Fruit fly (Drosophila melanogaster) whole organism, embryonic: ENCODE measurements around the gene CG4653.

Experiments
- CG10147 ChIP-seq: fragments of 200-800 bp; sonication (Bioruptor generic); optimal IDR thresholded peaks from 2 replicates; lab custom pipeline; 2019; ENCODE audit warnings: missing biosample characterization, mild to moderate bottlenecking, missing genetic modification characterization, moderate library complexity
- CG10267 ChIP-seq: fragments of 200-800 bp; sonication (Bioruptor generic); optimal IDR thresholded peaks from 2 replicates; lab custom pipeline; 2018; ENCODE audit warnings: missing biosample characterization, mild to moderate bottlenecking, missing genetic modification characterization, moderate library complexity
- CG10274 ChIP-seq: fragments of 200-800 bp; sonication (Bioruptor generic); optimal IDR thresholded peaks from 3 replicates; lab custom pipeline; 2017; ENCODE audit warnings: missing biosample characterization, mild to moderate bottlenecking, missing genetic modification characterization
- CG10959 ChIP-seq: fragments of 200-800 bp; sonication (Bioruptor generic); IDR thresholded peaks from 2 replicates; pipeline ENCODE4 v1.3.6; 2022; ENCODE audit warnings: missing biosample characterization, missing genetic modification characterization
- CG10979 ChIP-seq: fragments of 200-800 bp; sonication (Bioruptor generic); optimal IDR thresholded peaks from 2 replicates; lab custom pipeline; 2018; ENCODE audit warnings: missing biosample characterization, mild to moderate bottlenecking, missing genetic modification characterization, moderate library complexity
- CG16813 ChIP-seq: fragments of 200-800 bp; sonication (Bioruptor generic); IDR thresholded peaks from 3 replicates; pipeline ENCODE4 v1.3.6; 2022; ENCODE audit warnings: missing biosample characterization, missing genetic modification characterization; ENCODE audit not compliant: partially characterized antibody
- CG16815 ChIP-seq: fragments of 200-800 bp; sonication (Bioruptor generic); optimal IDR thresholded peaks from 3 replicates; lab custom pipeline; 2017; ENCODE audit warnings: missing biosample characterization, mild to moderate bottlenecking, missing genetic modification characterization
- CG17361 ChIP-seq: fragments of 200-800 bp; sonication (Bioruptor generic); IDR thresholded peaks from 3 replicates; pipeline ENCODE4 v1.3.6; 2022; ENCODE audit warnings: missing biosample characterization, missing genetic modification characterization
- CG18011 ChIP-seq: fragments of 200-800 bp; sonication (Bioruptor generic); optimal IDR thresholded peaks from 2 replicates; lab custom pipeline; 2017; ENCODE audit warnings: missing biosample characterization, missing genetic modification characterization, mild to moderate bottlenecking, moderate library complexity, missing genotype
- CG18476 ChIP-seq: fragments of 200-800 bp; sonication (Bioruptor generic); optimal IDR thresholded peaks from 2 replicates; lab custom pipeline; 2016; ENCODE audit warnings: missing biosample characterization, mild to moderate bottlenecking, missing genetic modification characterization
- CG2199 ChIP-seq: fragments of 200-800 bp; sonication (Bioruptor generic); IDR thresholded peaks from 3 replicates; pipeline ENCODE4 v1.3.6; 2022; ENCODE audit warnings: missing biosample characterization, missing genetic modification characterization
- CG2202 ChIP-seq: fragments of 200-800 bp; sonication (Bioruptor generic); optimal IDR thresholded peaks from 2 replicates; lab custom pipeline; 2018; ENCODE audit warnings: missing biosample characterization, mild to moderate bottlenecking, missing genetic modification characterization
- CG2875 ChIP-seq: fragments of 200-800 bp; sonication (Bioruptor generic); optimal IDR thresholded peaks from 2 replicates; lab custom pipeline; 2017; ENCODE audit warnings: missing biosample characterization, mild to moderate bottlenecking, missing genetic modification characterization, missing genetic modification reagents
- CG30403 ChIP-seq: fragments of 200-800 bp; sonication (Bioruptor generic); optimal IDR thresholded peaks from 3 replicates; lab custom pipeline; 2016; ENCODE audit warnings: missing biosample characterization, missing genetic modification characterization
- CG3065 ChIP-seq: fragments of 200-800 bp; sonication (Bioruptor generic); optimal IDR thresholded peaks from 2 replicates; lab custom pipeline; 2016; ENCODE audit warnings: missing biosample characterization, missing genetic modification characterization
- CG32772 ChIP-seq: fragments of 200-800 bp; sonication (Bioruptor generic); IDR thresholded peaks from 2 replicates; pipeline ENCODE4 v1.3.6; 2022; ENCODE audit warnings: missing biosample characterization, missing genetic modification characterization
- CG33213 ChIP-seq: fragments of 200-800 bp; sonication (Bioruptor generic); optimal IDR thresholded peaks from 3 replicates; lab custom pipeline; 2016; ENCODE audit warnings: missing biosample characterization, missing genetic modification characterization
- CG34224 ChIP-seq: fragments of 200-800 bp; sonication (Bioruptor generic); IDR thresholded peaks from 3 replicates; pipeline ENCODE4 v1.3.6; 2022; ENCODE audit warnings: missing biosample characterization, missing genetic modification characterization; ENCODE audit not compliant: partially characterized antibody
- CG6689 ChIP-seq: fragments of 200-800 bp; sonication (Bioruptor generic); IDR thresholded peaks from 2 replicates; pipeline ENCODE4 v1.3.6; 2022; ENCODE audit warnings: missing biosample characterization, missing genetic modification characterization
- CG7786 ChIP-seq: fragments of 200-800 bp; sonication (Bioruptor generic); optimal IDR thresholded peaks from 2 replicates; lab custom pipeline; 2016; ENCODE audit warnings: missing biosample characterization, missing genetic modification characterization
- CG8765 ChIP-seq: fragments of 200-800 bp; sonication (Bioruptor generic); IDR thresholded peaks from 2 replicates; pipeline ENCODE4 v1.3.6; 2022; ENCODE audit warnings: missing biosample characterization, missing genetic modification characterization
- Dad ChIP-seq: fragments of 200-800 bp; sonication (Bioruptor generic); optimal IDR thresholded peaks from 3 replicates; lab custom pipeline; 2016; ENCODE audit warnings: missing biosample characterization, missing genetic modification characterization
- Dp ChIP-seq: fragments of 200-800 bp; sonication (Bioruptor generic); optimal IDR thresholded peaks from 2 replicates; lab custom pipeline; 2018; ENCODE audit warnings: missing biosample characterization, mild to moderate bottlenecking, missing genetic modification characterization, moderate library complexity
- Dref ChIP-seq: fragments of 200-800 bp; sonication (Bioruptor generic); IDR thresholded peaks from 2 replicates; pipeline ENCODE4 v1.3.6; 2022; ENCODE audit warnings: missing biosample characterization, missing genetic modification characterization
- Elba2 ChIP-seq: fragments of 200-800 bp; sonication (Bioruptor generic); optimal IDR thresholded peaks from 3 replicates; lab custom pipeline; 2016; ENCODE audit warnings: missing biosample characterization, missing genetic modification characterization
- Ets97D ChIP-seq: fragments of 200-800 bp; sonication (Bioruptor generic); optimal IDR thresholded peaks from 3 replicates; lab custom pipeline; 2016; ENCODE audit warnings: missing biosample characterization, missing genetic modification characterization
- HmgZ ChIP-seq: fragments of 200-800 bp; sonication (Bioruptor generic); optimal IDR thresholded peaks from 2 replicates; lab custom pipeline; 2018; ENCODE audit warnings: missing biosample characterization, mild to moderate bottlenecking, missing genetic modification characterization
- Hmr ChIP-seq: fragments of 200-800 bp; sonication (Bioruptor generic); optimal IDR thresholded peaks from 3 replicates; lab custom pipeline; 2017; ENCODE audit warnings: mild to moderate bottlenecking, missing biosample characterization, missing genetic modification reagents, missing genetic modification characterization
- Jarid2 ChIP-seq: fragments of 200-800 bp; sonication (Bioruptor generic); optimal IDR thresholded peaks from 3 replicates; lab custom pipeline; 2017; ENCODE audit warnings: mild to moderate bottlenecking, missing biosample characterization, missing genetic modification reagents, missing genetic modification characterization
- Kr ChIP-seq: fragments of 200-800 bp; sonication (Bioruptor generic); optimal IDR thresholded peaks from 2 replicates; lab custom pipeline; 2017; ENCODE audit warnings: missing biosample characterization, mild to moderate bottlenecking, missing genetic modification characterization
- Sry-δ ChIP-seq: fragments of 200-800 bp; sonication (Bioruptor generic); optimal IDR thresholded peaks from 2 replicates; lab custom pipeline; 2016; ENCODE audit warnings: missing biosample characterization, missing genetic modification characterization
- Taf1 ChIP-seq: fragments of 200-800 bp; sonication (Bioruptor generic); IDR thresholded peaks from 2 replicates; pipeline ENCODE4 v1.3.6; 2022; ENCODE audit warnings: missing biosample characterization, missing genetic modification characterization
- Trl ChIP-seq, 3 experiments: fragments of >200 bp in 2 of 3; fragments of 200-800 bp in 1 of 3; sonication (Bioruptor generic) in 1 of 3; optimal IDR thresholded peaks; 2 replicates in 1 of 3; 3 replicates in 2 of 3; lab custom pipeline; 2016 to 2017; ENCODE audit warnings: missing biosample characterization in 1 of 3, missing genetic modification characterization in 1 of 3
- amos ChIP-seq: fragments of 200-800 bp; sonication (Bioruptor generic); IDR thresholded peaks from 2 replicates; pipeline ENCODE4 v1.3.6; 2022; ENCODE audit warnings: missing biosample characterization, missing genetic modification characterization; ENCODE audit not compliant: partially characterized antibody
- ash1 ChIP-seq: fragments of 200-800 bp; sonication (Bioruptor generic); optimal IDR thresholded peaks from 2 replicates; lab custom pipeline; 2018; ENCODE audit warnings: missing biosample characterization, mild to moderate bottlenecking, missing genetic modification characterization
- crc ChIP-seq: fragments of 200-800 bp; sonication (Bioruptor generic); optimal IDR thresholded peaks from 2 replicates; lab custom pipeline; 2016; ENCODE audit warnings: missing biosample characterization, missing genetic modification characterization
- crp ChIP-seq, 2 experiments: fragments of 200-800 bp; sonication (Bioruptor generic); optimal IDR thresholded peaks; 2 replicates in 1 of 2; 3 replicates in 1 of 2; lab custom pipeline; 2017; ENCODE audit warnings: missing biosample characterization in 2 of 2, missing genetic modification characterization in 2 of 2, mild to moderate bottlenecking in 1 of 2, moderate library complexity in 1 of 2
- cwo ChIP-seq: fragments of 200-800 bp; sonication (Bioruptor generic); optimal IDR thresholded peaks from 3 replicates; lab custom pipeline; 2017; ENCODE audit warnings: missing biosample characterization, missing genetic modification characterization, mild to moderate bottlenecking, moderate library complexity, missing genetic modification reagents
- dmrt99B ChIP-seq: fragments of 200-800 bp; sonication (Bioruptor generic); optimal IDR thresholded peaks from 2 replicates; lab custom pipeline; 2018; ENCODE audit warnings: missing biosample characterization, mild to moderate bottlenecking, missing genetic modification characterization, moderate library complexity
- her ChIP-seq: fragments of 200-800 bp; sonication (Bioruptor generic); optimal IDR thresholded peaks from 2 replicates; lab custom pipeline; 2016; ENCODE audit warnings: missing biosample characterization, missing genetic modification characterization
- mld ChIP-seq: fragments of 200-800 bp; sonication (Bioruptor generic); IDR thresholded peaks from 3 replicates; pipeline ENCODE4 v1.3.6; 2022; ENCODE audit warnings: missing biosample characterization, missing genetic modification characterization; ENCODE audit not compliant: partially characterized antibody
- phol ChIP-seq: fragments of 200-800 bp; sonication (Bioruptor generic); optimal IDR thresholded peaks from 3 replicates; lab custom pipeline; 2018; ENCODE audit warnings: missing biosample characterization, mild to moderate bottlenecking, missing genetic modification characterization, moderate library complexity
- pzg ChIP-seq: fragments of 200-800 bp; sonication (Bioruptor generic); optimal IDR thresholded peaks from 3 replicates; lab custom pipeline; 2018; ENCODE audit warnings: missing biosample characterization, mild to moderate bottlenecking, missing genetic modification characterization, moderate library complexity
- ro ChIP-seq: fragments of 200-800 bp; sonication (Bioruptor generic); IDR thresholded peaks from 2 replicates; pipeline ENCODE4 v1.3.6; 2022; ENCODE audit warnings: missing biosample characterization, missing genetic modification characterization
- sens ChIP-seq: fragments of 200-800 bp; sonication (Bioruptor generic); peaks from one replicate; lab custom pipeline; 2016; ENCODE audit warnings: missing biosample characterization, missing genetic modification characterization
- sqz ChIP-seq: fragments of 200-800 bp; sonication (Bioruptor generic); optimal IDR thresholded peaks from 3 replicates; lab custom pipeline; 2018; ENCODE audit warnings: missing biosample characterization, mild to moderate bottlenecking, missing genetic modification characterization
- ssp ChIP-seq: fragments of 200-800 bp; sonication (Bioruptor generic); IDR thresholded peaks from 2 replicates; pipeline ENCODE4 v1.3.6; 2022; ENCODE audit warnings: missing biosample characterization, missing genetic modification characterization
- stwl ChIP-seq: fragments of 200-800 bp; sonication (Bioruptor generic); optimal IDR thresholded peaks from 3 replicates; lab custom pipeline; 2018; ENCODE audit warnings: missing biosample characterization, mild to moderate bottlenecking, missing genetic modification characterization, moderate library complexity
- tin ChIP-seq: fragments of 200-800 bp; sonication (Bioruptor generic); optimal IDR thresholded peaks from 3 replicates; lab custom pipeline; 2016; ENCODE audit warnings: missing biosample characterization, missing genetic modification characterization
- usp ChIP-seq: fragments of >200 bp; optimal IDR thresholded peaks from 2 replicates; lab custom pipeline; 2017; ENCODE audit warnings: missing biosample characterization, missing genetic modification characterization

CG4653 gene

dm6 chrX:16695658-16696181 is 8.2 kb upstream of the CG4653 start, which contains the start of gene CG4678 (continued):
- no peak for TF ChIP-seq cwo (GFP tag; lab: Kevin White, UChicago)
- no peak for TF ChIP-seq sqz (GFP tag; lab: Kevin White, UChicago)
- no peak for TF ChIP-seq CG10267
- TF ChIP-seq crc = no peak
- TF ChIP-seq Kr (GFP tag; lab: Kevin White, UChicago) = no peak
- TF ChIP-seq crp (GFP tag; optimal IDR thresholded peaks at IDR 0.05; lab: Kevin White, UChicago) = no peak
- TF ChIP-seq CG10979 = no peak
- TF ChIP-seq CG8765 = no peak
- peak; percentile 58 for TF ChIP-seq CG33213 (GFP tag; lab: Kevin White, UChicago)
- TF ChIP-seq CG2875 = no peak
- peak; percentile 19 for TF ChIP-seq phol (tag; lab: Kevin White, UChicago)
- no peak for TF ChIP-seq CG16813 (GFP tag; lab: Robert Waterston, UW)
- peak; percentile 73 for TF ChIP-seq sens (GFP tag; lab: Kevin White, UChicago)
- TF ChIP-seq Sry-δ = peak; percentile 9
- no peak for TF ChIP-seq CG6689 (GFP tag; lab: Robert Waterston, UW)
- TF ChIP-seq Dref = peak; percentile 46; the same call in 1 of the 2 replicates
- TF ChIP-seq CG18476 (GFP tag; lab: Kevin White, UChicago) = no peak
- peak; percentile 31; the same call in 1 of the 2 replicates for TF ChIP-seq ssp
- peak; percentile 79; the same call in 2 of the 3 replicates for TF ChIP-seq CG2199 (GFP tag; lab: Robert Waterston, UW)
- peak; percentile 83 for TF ChIP-seq Dp (GFP tag; lab: Kevin White, UChicago)
- peak; percentile 64 for TF ChIP-seq pzg (GFP tag; lab: Kevin White, UChicago)
- no peak for TF ChIP-seq tin (GFP tag; lab: Kevin White, UChicago)
- TF ChIP-seq CG10959 (GFP tag; lab: Robert Waterston, UW) = no peak
- no peak for TF ChIP-seq ro (GFP tag; lab: Robert Waterston, UW)
- TF ChIP-seq CG10147 = no peak
- no peak for TF ChIP-seq Dad
- TF ChIP-seq amos (GFP tag; lab: Robert Waterston, UW) = peak; percentile 32; the same call in 1 of the 2 replicates
- no peak for TF ChIP-seq CG3065 (GFP tag; lab: Kevin White, UChicago)
- TF ChIP-seq Trl (optimal IDR thresholded peaks at IDR 0.05; lab: Kevin White, UChicago) = no peak
- no peak for TF ChIP-seq Trl (GFP tag; optimal IDR thresholded peaks at IDR 0.05; lab: Kevin White, UChicago)
- no peak for TF ChIP-seq CG32772 (GFP tag; lab: Robert Waterston, UW)
- TF ChIP-seq CG7786 = no peak
- peak; percentile 20 for TF ChIP-seq HmgZ
- peak; percentile 99 for TF ChIP-seq CG18011 (GFP tag; lab: Kevin White, UChicago)
- no peak for TF ChIP-seq Hmr
- no peak for TF ChIP-seq CG16815
- TF ChIP-seq usp (GFP tag; lab: Kevin White, UChicago) = no peak
- TF ChIP-seq Taf1 (GFP tag; lab: Robert Waterston, UW) = no peak
- peak; percentile 29 for TF ChIP-seq Jarid2 (GFP tag; lab: Kevin White, UChicago)
- no peak for TF ChIP-seq CG30403
- no peak for TF ChIP-seq dmrt99B (tag; lab: Kevin White, UChicago)
- no peak for TF ChIP-seq CG17361 (GFP tag; lab: Robert Waterston, UW)
- TF ChIP-seq CG10274 = no peak
- TF ChIP-seq Elba2 (GFP tag; lab: Kevin White, UChicago) = no peak
- TF ChIP-seq CG2202 (tag; lab: Kevin White, UChicago) = no peak
- no peak for TF ChIP-seq mld (GFP tag; lab: Robert Waterston, UW)
- TF ChIP-seq CG34224 (GFP tag; lab: Robert Waterston, UW) = no peak
- no peak for TF ChIP-seq her (GFP tag; lab: Kevin White, UChicago)
- TF ChIP-seq Ets97D (GFP tag; lab: Kevin White, UChicago) = peak; percentile 52
- TF ChIP-seq stwl (tag; lab: Kevin White, UChicago) = peak; percentile 90
- no peak for TF ChIP-seq ash1 (GFP tag; lab: Kevin White, UChicago)
